Worm (Caenorhabditis elegans) whole organism, early embryonic: Measurements from ENCODE around the gene zmp-4.

Source experiments
- flt-1 ChIP-seq: fragments of 200-800 bp; sonication (Bioruptor generic); IDR thresholded peaks from 2 replicates; pipeline ENCODE4 v1.3.6; 2022; ENCODE audit warnings: missing genetic modification characterization, missing compliant biosample characterization
- pes-1 ChIP-seq: fragments of 200-800 bp; sonication (Bioruptor generic); IDR thresholded peaks from 2 replicates; pipeline ENCODE4 v1.3.6; 2022; ENCODE audit warnings: missing genetic modification reagents, missing genetic modification characterization, missing compliant biosample characterization

- TF ChIP-seq flt-1 (GFP tag; lab: Robert Waterston, UW) = no peak
- no peak for TF ChIP-seq pes-1 (GFP tag; lab: Robert Waterston, UW)
These were observed 50.0 kb downstream of the zmp-4 start, which contains the start of gene ZC412.3 for ce11 chrV:14871365-14871764.
